Fruit fly (Drosophila melanogaster): ENCODE data around the gene CG13042.

The CG13042 gene

DNA sequence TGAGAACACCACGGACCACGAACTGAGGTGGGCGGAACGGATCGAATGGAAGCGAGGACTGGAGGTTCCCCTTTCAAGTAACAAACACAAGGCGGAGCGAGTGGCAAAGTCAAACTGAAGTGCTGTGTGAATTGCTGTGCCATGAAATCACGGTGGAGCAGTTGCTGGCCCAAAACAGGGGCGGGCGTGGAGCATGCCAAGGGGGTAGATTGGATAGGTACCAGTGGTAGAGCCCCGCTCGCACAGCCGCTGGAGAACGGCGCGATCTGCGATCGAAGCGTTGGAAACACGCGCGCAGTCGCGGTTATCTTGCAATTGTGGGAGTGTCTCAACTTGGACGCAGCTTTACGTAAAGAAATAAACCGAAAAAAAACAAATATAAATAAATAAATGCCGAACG, 19.5 kb upstream of the CG13042 start, which contains the start of gene CG13038:
CG13038 (minus strand) TSS at position 118 of the 400 bp plus-strand sequence.
- TF ChIP-seq h (GFP tag; optimal IDR thresholded peaks at IDR 0.05): peak; percentile 8
- peak; percentile 7 for TF ChIP-seq fru (GFP tag; optimal IDR thresholded peaks at IDR 0.05)
- TF ChIP-seq Dfd (GFP tag; optimal IDR thresholded peaks at IDR 0.05): no peak
- TF ChIP-seq Hr78 (GFP tag; optimal IDR thresholded peaks at IDR 0.05): no peak
- TF ChIP-seq psq (GFP tag; optimal IDR thresholded peaks at IDR 0.05): no peak

dm6 chr3L:16326657-16327056, 18.4 kb upstream of the CG13042 start, which contains the start of the genes CG13040 and CG13039:
Gene CG13040 (minus strand): TSS chr3L:16326757.
Gene CG13039 (minus strand): TSS chr3L:16326762.
- TF ChIP-seq lola (GFP tag; optimal IDR thresholded peaks at IDR 0.05) (no peak), dmrt93B (GFP tag; optimal IDR thresholded peaks at IDR 0.05) (no peak), brk (GFP tag; optimal IDR thresholded peaks at IDR 0.05) (no peak), Dif (GFP tag; optimal IDR thresholded peaks at IDR 0.05; ENCODE audit: partially characterized antibody) (no peak)

DNA sequence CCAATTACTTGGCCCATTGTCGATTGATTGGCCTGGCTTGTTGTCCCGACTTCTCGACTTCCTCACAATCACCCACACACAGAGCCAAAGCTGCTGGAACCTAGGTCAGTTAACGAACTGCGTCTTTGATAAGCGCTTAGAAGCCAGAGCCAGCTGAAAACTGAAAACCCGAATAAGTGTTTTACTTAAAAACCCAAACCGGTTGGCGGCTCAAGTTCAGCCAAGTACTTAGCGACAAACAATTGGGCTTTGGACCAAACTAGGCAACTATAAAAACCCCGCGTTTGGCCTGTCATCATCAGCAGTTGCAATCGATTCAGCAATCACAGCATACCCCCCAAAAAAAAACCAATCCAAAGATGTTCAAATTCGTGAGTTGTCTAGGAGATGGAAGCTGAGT, 15.1 kb upstream of the CG13042 start, which contains the start of gene CG13059:
CG13059 (plus strand) TSS at position 301 of the 400 bp plus-strand sequence.
- TF ChIP-seq pan (optimal IDR thresholded peaks at IDR 0.05) (no peak), Vsx2 (GFP tag; optimal IDR thresholded peaks at IDR 0.05; ENCODE audit: partially characterized antibody) (no peak), Hr78 (GFP tag; optimal IDR thresholded peaks at IDR 0.05) (no peak), sv (GFP tag; optimal IDR thresholded peaks at IDR 0.05) (no peak)

DNA sequence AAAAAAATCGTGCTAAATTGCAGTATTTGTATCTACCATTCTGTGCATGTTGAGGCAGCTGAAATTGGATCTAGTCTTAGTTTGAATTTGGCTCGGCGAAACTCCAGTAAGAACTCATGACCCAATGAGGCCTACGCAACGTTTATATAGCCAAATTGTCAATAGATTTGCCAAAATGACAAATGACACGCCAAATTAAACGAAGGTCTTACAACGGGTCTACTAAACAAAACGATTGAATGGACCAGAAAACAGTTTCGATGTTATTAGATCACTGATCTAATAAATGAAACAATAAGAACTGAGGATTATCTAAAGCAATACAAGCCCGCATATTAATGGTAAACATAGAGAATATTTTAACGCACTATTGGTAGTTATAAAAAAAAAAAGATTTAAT, 12.9 kb upstream of the CG13042 start, which contains the start of gene CG42718:
CG42718 (minus strand) TSS at position 101 of the 400 bp plus-strand sequence.
- no peak for TF ChIP-seq tai (GFP tag; optimal IDR thresholded peaks at IDR 0.05)
- no peak for TF ChIP-seq woc (GFP tag; optimal IDR thresholded peaks at IDR 0.05)
- TF ChIP-seq CG9705 (GFP tag; optimal IDR thresholded peaks at IDR 0.05): no peak
- no peak for TF ChIP-seq ey (GFP tag; optimal IDR thresholded peaks at IDR 0.05)
- no peak for TF ChIP-seq Mio (GFP tag; optimal IDR thresholded peaks at IDR 0.05)
- TF ChIP-seq h (GFP tag; optimal IDR thresholded peaks at IDR 0.05): no peak
- TF ChIP-seq lola (GFP tag; optimal IDR thresholded peaks at IDR 0.05): no peak
- TF ChIP-seq Abd-B (GFP tag; optimal IDR thresholded peaks at IDR 0.05): no peak

dm6 chr3L:16319399-16319906, 11.2 kb upstream of the CG13042 start, which contains the start of the genes CG13041 and CG13060:
Gene CG13041 (minus strand): TSS chr3L:16319526.
Gene CG13060 (plus strand): TSS chr3L:16319856.
- TF ChIP-seq Hr83 (GFP tag; optimal IDR thresholded peaks at IDR 0.05; ENCODE audit: poor library complexity, severe bottlenecking) (no peak), Jra (GFP tag; optimal IDR thresholded peaks at IDR 0.05) (no peak), psq (GFP tag; optimal IDR thresholded peaks at IDR 0.05) (no peak), usp (GFP tag; optimal IDR thresholded peaks at IDR 0.05) (no peak), dl (GFP tag; optimal IDR thresholded peaks at IDR 0.05; ENCODE audit: insufficient read depth in 1 of 2, partially characterized antibody in 2 of 2) (no peak), HLH106 (tag; optimal IDR thresholded peaks at IDR 0.05) (no peak), Hr78 (GFP tag; optimal IDR thresholded peaks at IDR 0.05) (no peak), Abd-B (GFP tag; optimal IDR thresholded peaks at IDR 0.05) (no peak), Mio (GFP tag; optimal IDR thresholded peaks at IDR 0.05) (no peak), tai (GFP tag; optimal IDR thresholded peaks at IDR 0.05) (no peak), h (GFP tag; optimal IDR thresholded peaks at IDR 0.05) (no peak), woc (GFP tag; optimal IDR thresholded peaks at IDR 0.05) (no peak), Rel (GFP tag; optimal IDR thresholded peaks at IDR 0.05) (no peak), Rel (tag; optimal IDR thresholded peaks at IDR 0.05) (no peak), Hnf4 (GFP tag; optimal IDR thresholded peaks at IDR 0.05) (no peak), Myc (optimal IDR thresholded peaks at IDR 0.05) (no peak), rgr (GFP tag; optimal IDR thresholded peaks at IDR 0.05) (no peak), OdsH (GFP tag; optimal IDR thresholded peaks at IDR 0.05) (no peak), br (GFP tag; optimal IDR thresholded peaks at IDR 0.05) (no peak), brk (GFP tag; optimal IDR thresholded peaks at IDR 0.05) (no peak)

- TF ChIP-seq tai (GFP tag; optimal IDR thresholded peaks at IDR 0.05) (no peak), GATAd (GFP tag; optimal IDR thresholded peaks at IDR 0.05) (no peak)
Measured at dm6 chr3L:16317724-16318123, 9.4 kb upstream of the CG13042 start, which contains the start of gene Nplp3. Gene Nplp3 (plus strand): TSS chr3L:16318024.

All from whole organism, wandering third instar larva.